Fruit fly (Drosophila melanogaster) whole organism, embryonic: Measurements from ENCODE around the gene CG13670.

Experiments used
- CG10321 ChIP-seq: fragments of 200-800 bp; sonication (Bioruptor generic); IDR thresholded peaks from 2 replicates; pipeline ENCODE4 v1.3.6; 2022; ENCODE audit warnings: missing biosample characterization, missing genetic modification characterization
- CG12071 ChIP-seq: fragments of 200-800 bp; sonication (Bioruptor generic); optimal IDR thresholded peaks from 3 replicates; lab custom pipeline; 2018; ENCODE audit warnings: missing biosample characterization, mild to moderate bottlenecking, missing genetic modification characterization
- CG12299 ChIP-seq: fragments of 200-800 bp; sonication (Bioruptor generic); optimal IDR thresholded peaks from 2 replicates; lab custom pipeline; 2018; ENCODE audit warnings: missing biosample characterization, mild to moderate bottlenecking, missing genetic modification characterization
- CG1233 ChIP-seq: fragments of 200-800 bp; sonication (Bioruptor generic); optimal IDR thresholded peaks from 4 replicates; lab custom pipeline; 2018; ENCODE audit warnings: missing biosample characterization, mild to moderate bottlenecking, missing genetic modification characterization
- CG13123 ChIP-seq: fragments of 200-800 bp; sonication (Bioruptor generic); optimal IDR thresholded peaks from 2 replicates; lab custom pipeline; 2016; ENCODE audit warnings: missing biosample characterization, missing genetic modification characterization
- CG13775 ChIP-seq: fragments of 200-800 bp; sonication (Bioruptor generic); optimal IDR thresholded peaks from 3 replicates; lab custom pipeline; 2017; ENCODE audit warnings: missing biosample characterization, mild to moderate bottlenecking, missing genetic modification characterization
- CG1647 ChIP-seq: fragments of 200-800 bp; sonication (Bioruptor generic); optimal IDR thresholded peaks from 3 replicates; lab custom pipeline; 2016; ENCODE audit warnings: missing biosample characterization, missing genetic modification characterization
- CG16863 ChIP-seq: fragments of 200-800 bp; sonication (Bioruptor generic); optimal IDR thresholded peaks from 3 replicates; lab custom pipeline; 2016; ENCODE audit warnings: missing biosample characterization, missing genetic modification characterization
- CG17186 ChIP-seq: fragments of 200-800 bp; sonication (Bioruptor generic); optimal IDR thresholded peaks from 3 replicates; lab custom pipeline; 2017; ENCODE audit warnings: missing biosample characterization, missing genetic modification reagents, missing genetic modification characterization
- CG17612 ChIP-seq: fragments of 200-800 bp; sonication (Bioruptor generic); IDR thresholded peaks from 2 replicates; pipeline ENCODE4 v1.3.6; 2022; ENCODE audit warnings: missing biosample characterization, missing genetic modification characterization
- CG2116 ChIP-seq: fragments of 200-800 bp; sonication (Bioruptor generic); optimal IDR thresholded peaks from 3 replicates; lab custom pipeline; 2018; ENCODE audit warnings: missing biosample characterization, mild to moderate bottlenecking, missing genetic modification characterization
- CG2120 ChIP-seq: fragments of 200-800 bp; sonication (Bioruptor generic); optimal IDR thresholded peaks from 3 replicates; lab custom pipeline; 2016; ENCODE audit warnings: missing biosample characterization, missing genetic modification characterization
- CG2129 ChIP-seq: fragments of 200-800 bp; sonication (Bioruptor generic); IDR thresholded peaks from 2 replicates; pipeline ENCODE4 v1.3.6; 2022; ENCODE audit warnings: missing biosample characterization, missing genetic modification characterization; ENCODE audit not compliant: partially characterized antibody
- CG30431 ChIP-seq: fragments of 200-800 bp; sonication (Bioruptor generic); optimal IDR thresholded peaks from 2 replicates; lab custom pipeline; 2017; ENCODE audit warnings: missing biosample characterization, missing genetic modification characterization
- CG3065 ChIP-seq: fragments of 200-800 bp; sonication (Bioruptor generic); optimal IDR thresholded peaks from 2 replicates; lab custom pipeline; 2016; ENCODE audit warnings: missing biosample characterization, missing genetic modification characterization
- CG31441 ChIP-seq: fragments of 200-800 bp; sonication (Bioruptor generic); IDR thresholded peaks from 2 replicates; pipeline ENCODE4 v1.3.6; 2022; ENCODE audit warnings: missing biosample characterization, missing genetic modification characterization
- CG3838 ChIP-seq: fragments of 200-800 bp; sonication (Bioruptor generic); optimal IDR thresholded peaks from 3 replicates; lab custom pipeline; 2016; ENCODE audit warnings: missing biosample characterization, missing genetic modification characterization
- CG6854 ChIP-seq: fragments of 200-800 bp; sonication (Bioruptor generic); optimal IDR thresholded peaks from 3 replicates; lab custom pipeline; 2017; ENCODE audit warnings: missing biosample characterization, mild to moderate bottlenecking, missing genetic modification characterization
- CG7963 ChIP-seq: fragments of 200-800 bp; sonication (Bioruptor generic); IDR thresholded peaks from 3 replicates; pipeline ENCODE4 v1.3.6; 2022; ENCODE audit warnings: missing biosample characterization, missing genetic modification characterization; ENCODE audit not compliant: partially characterized antibody
- CG9932 ChIP-seq: fragments of 200-800 bp; sonication (Bioruptor generic); IDR thresholded peaks from 2 replicates; pipeline ENCODE4 v1.3.6; 2022; ENCODE audit warnings: missing biosample characterization, missing genetic modification characterization
- Dbx ChIP-seq: fragments of 200-800 bp; sonication (Bioruptor generic); IDR thresholded peaks from 3 replicates; pipeline ENCODE4 v1.3.6; 2022; ENCODE audit warnings: missing biosample characterization, missing genetic modification characterization
- Deaf1 ChIP-seq: fragments of 200-800 bp; optimal IDR thresholded peaks from 3 replicates; lab custom pipeline; 2019; ENCODE audit warnings: missing biosample characterization, mild to moderate bottlenecking, missing genetic modification characterization, moderate library complexity
- Doc3 ChIP-seq: fragments of 200-800 bp; sonication (Bioruptor generic); IDR thresholded peaks from 3 replicates; pipeline ENCODE4 v1.3.6; 2022; ENCODE audit warnings: missing biosample characterization, missing genetic modification characterization; ENCODE audit not compliant: partially characterized antibody
- E2f1 ChIP-seq: fragments of 200-800 bp; sonication (Bioruptor generic); IDR thresholded peaks from 2 replicates; pipeline ENCODE4 v1.3.6; 2022; ENCODE audit warnings: missing biosample characterization, missing genetic modification characterization
- Fer2 ChIP-seq: fragments of 200-800 bp; sonication (Bioruptor generic); optimal IDR thresholded peaks from 2 replicates; lab custom pipeline; 2018; ENCODE audit warnings: missing biosample characterization, mild to moderate bottlenecking, missing genetic modification characterization, moderate library complexity
- Hand ChIP-seq: fragments of 200-800 bp; sonication (Bioruptor generic); optimal IDR thresholded peaks from 2 replicates; lab custom pipeline; 2017; ENCODE audit warnings: mild to moderate bottlenecking, missing biosample characterization, missing genetic modification reagents, missing genetic modification characterization
- Lpt ChIP-seq: fragments of >200 bp; optimal IDR thresholded peaks from 2 replicates; lab custom pipeline; 2018; ENCODE audit warnings: missing biosample characterization, missing genetic modification characterization
- Mrtf ChIP-seq: fragments of 200-800 bp; sonication (Bioruptor generic); IDR thresholded peaks from 3 replicates; pipeline ENCODE4 v1.3.6; 2022; ENCODE audit warnings: missing biosample characterization, missing genetic modification characterization
- Opbp ChIP-seq: fragments of 200-800 bp; sonication (Bioruptor generic); IDR thresholded peaks from 3 replicates; pipeline ENCODE4 v1.3.6; 2022; ENCODE audit warnings: missing biosample characterization, missing genetic modification characterization; ENCODE audit not compliant: partially characterized antibody
- Scr ChIP-seq: fragments of 200-800 bp; sonication (Bioruptor generic); IDR thresholded peaks from 2 replicates; pipeline ENCODE4 v1.3.6; 2022; ENCODE audit warnings: missing biosample characterization, missing genetic modification characterization; ENCODE audit not compliant: partially characterized antibody
- Ssrp ChIP-seq: fragments of 200-800 bp; sonication (Bioruptor generic); optimal IDR thresholded peaks from 2 replicates; lab custom pipeline; 2018; ENCODE audit warnings: missing biosample characterization, mild to moderate bottlenecking, missing genetic modification characterization, moderate library complexity
- aop ChIP-seq: fragments of 200-800 bp; sonication (Bioruptor generic); IDR thresholded peaks from 2 replicates; pipeline ENCODE4 v1.3.6; 2022; ENCODE audit warnings: missing biosample characterization, missing genetic modification characterization
- ase ChIP-seq: fragments of 200-800 bp; sonication (Bioruptor generic); IDR thresholded peaks from 3 replicates; pipeline ENCODE4 v1.3.6; 2022; ENCODE audit warnings: missing biosample characterization, missing genetic modification characterization
- ash1 ChIP-seq: fragments of 200-800 bp; sonication (Bioruptor generic); optimal IDR thresholded peaks from 2 replicates; lab custom pipeline; 2018; ENCODE audit warnings: missing biosample characterization, mild to moderate bottlenecking, missing genetic modification characterization
- corto ChIP-seq: fragments of 200-800 bp; sonication (Bioruptor generic); optimal IDR thresholded peaks from 2 replicates; lab custom pipeline; 2016; ENCODE audit warnings: missing biosample characterization, mild to moderate bottlenecking, missing genetic modification characterization, moderate library complexity
- da ChIP-seq: fragments of 200-800 bp; sonication (Bioruptor generic); optimal IDR thresholded peaks from 2 replicates; lab custom pipeline; 2016; ENCODE audit warnings: missing biosample characterization, missing genetic modification characterization
- emc ChIP-seq: fragments of 200-800 bp; sonication (Bioruptor generic); optimal IDR thresholded peaks from 2 replicates; lab custom pipeline; 2016; ENCODE audit warnings: missing biosample characterization, missing genetic modification characterization
- gce ChIP-seq: fragments of 200-800 bp; sonication (Bioruptor generic); IDR thresholded peaks from 3 replicates; pipeline ENCODE4 v1.3.6; 2022; ENCODE audit warnings: missing biosample characterization, missing genetic modification characterization
- lmd ChIP-seq: fragments of 200-800 bp; sonication (Bioruptor generic); IDR thresholded peaks from 2 replicates; pipeline ENCODE4 v1.3.6; 2022; ENCODE audit warnings: missing biosample characterization, missing genetic modification characterization
- nom ChIP-seq: fragments of 200-800 bp; sonication (Bioruptor generic); optimal IDR thresholded peaks from 2 replicates; lab custom pipeline; 2017; ENCODE audit warnings: missing biosample characterization, missing genetic modification characterization, mild to moderate bottlenecking, moderate library complexity, missing genetic modification reagents
- onecut ChIP-seq: fragments of 200-800 bp; sonication (Bioruptor generic); IDR thresholded peaks from 2 replicates; pipeline ENCODE4 v1.3.6; 2022; ENCODE audit warnings: missing biosample characterization, missing genetic modification characterization
- row ChIP-seq: fragments of 200-800 bp; sonication (Bioruptor generic); IDR thresholded peaks from 3 replicates; pipeline ENCODE4 v1.3.6; 2022; ENCODE audit warnings: missing biosample characterization, missing genetic modification characterization
- sens-2 ChIP-seq: fragments of 200-800 bp; sonication (Bioruptor generic); IDR thresholded peaks from 2 replicates; pipeline ENCODE4 v1.3.6; 2022; ENCODE audit warnings: missing biosample characterization, missing genetic modification characterization
- sim ChIP-seq: fragments of 200-800 bp; sonication (Bioruptor generic); IDR thresholded peaks from 2 replicates; pipeline ENCODE4 v1.3.6; 2022; ENCODE audit warnings: missing biosample characterization, missing genetic modification characterization
- sr ChIP-seq: fragments of 200-800 bp; sonication (Bioruptor generic); IDR thresholded peaks from 3 replicates; pipeline ENCODE4 v1.3.6; 2022; ENCODE audit warnings: missing biosample characterization, missing genetic modification characterization
- tin ChIP-seq: fragments of 200-800 bp; sonication (Bioruptor generic); optimal IDR thresholded peaks from 3 replicates; lab custom pipeline; 2016; ENCODE audit warnings: missing biosample characterization, missing genetic modification characterization
- tna ChIP-seq: fragments of 200-800 bp; sonication (Bioruptor generic); IDR thresholded peaks from 2 replicates; pipeline ENCODE4 v1.3.6; 2022; ENCODE audit warnings: missing biosample characterization, missing genetic modification characterization; ENCODE audit not compliant: partially characterized antibody
- zf30C ChIP-seq: fragments of 200-800 bp; sonication (Bioruptor generic); optimal IDR thresholded peaks from 3 replicates; lab custom pipeline; 2018; ENCODE audit warnings: missing biosample characterization, mild to moderate bottlenecking, missing genetic modification characterization
- zfh2 ChIP-seq: fragments of 200-800 bp; sonication (Bioruptor generic); optimal IDR thresholded peaks from 2 replicates; lab custom pipeline; 2016; ENCODE audit warnings: missing biosample characterization, missing genetic modification characterization

The CG13670 gene

DNA sequence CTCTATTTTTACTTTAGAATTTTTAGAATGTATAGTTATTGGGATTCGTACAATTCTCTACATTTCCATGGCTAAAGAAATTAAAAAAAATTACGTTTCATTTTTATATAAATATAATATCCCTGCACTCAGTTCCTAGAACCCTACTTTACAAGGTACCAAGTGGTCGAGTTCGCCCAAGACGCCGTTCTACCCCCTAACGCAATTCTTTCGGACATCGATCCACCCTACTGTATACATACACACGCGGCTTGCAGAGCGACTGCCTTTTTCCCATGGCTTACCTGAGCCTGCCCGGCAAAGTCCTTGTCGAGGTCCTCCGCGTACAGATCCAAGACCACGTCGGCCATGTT is 5.8 kb upstream of the CG13670 start (continued):
- TF ChIP-seq CG2120, result peak; percentile 53
- TF ChIP-seq row (GFP tag; lab: Robert Waterston, UW), result peak; percentile 68
- TF ChIP-seq onecut, result peak; percentile 44
- peak; percentile 44 for TF ChIP-seq lmd (GFP tag; lab: Robert Waterston, UW)
- no peak for TF ChIP-seq CG3838 (GFP tag; lab: Kevin White, UChicago)
- no peak for TF ChIP-seq Opbp (GFP tag; lab: Robert Waterston, UW)
- TF ChIP-seq CG13775 (GFP tag; lab: Kevin White, UChicago), result peak; percentile 11

DNA sequence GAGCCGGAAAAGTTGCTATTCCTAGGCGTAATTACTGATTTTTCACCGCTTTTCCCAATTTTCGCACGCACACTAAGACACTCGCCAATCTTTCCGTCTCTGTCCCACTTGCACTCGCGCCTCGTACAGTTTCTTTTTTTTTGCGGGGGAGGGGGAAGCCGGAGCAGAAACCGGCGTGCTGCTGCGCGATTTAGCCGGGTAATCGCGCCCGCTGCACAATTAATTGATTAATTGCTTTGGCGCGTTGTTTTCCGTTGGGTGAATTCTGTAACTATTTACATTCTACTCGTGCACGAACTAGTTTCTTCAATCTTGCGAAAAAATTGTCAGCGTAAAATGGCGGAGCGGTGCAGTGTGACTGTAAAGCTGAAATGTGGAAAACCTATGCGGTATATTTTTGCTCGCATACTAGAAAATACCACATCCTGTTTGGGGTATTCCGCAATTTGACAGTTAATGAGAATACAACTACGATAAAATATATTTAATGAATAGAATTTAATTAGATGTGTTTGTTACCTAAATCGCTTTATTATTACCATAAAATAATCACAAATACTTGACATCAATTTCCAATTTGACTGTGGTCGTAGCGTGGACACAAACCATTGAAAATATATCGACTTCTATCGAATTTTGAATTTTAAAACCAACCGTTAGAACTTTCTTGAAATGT is 5.3 kb upstream of the CG13670 start, which contains the start of gene Cpsf6:
Cpsf6 (minus strand) TSS at position 362 of the 676 bp plus-strand sequence.
- TF ChIP-seq CG17186 (GFP tag; lab: Kevin White, UChicago) (peak; percentile 54), sim (GFP tag; lab: Robert Waterston, UW) (no peak), Scr (GFP tag; lab: Robert Waterston, UW) (no peak; the same call in 1 of the 2 replicates), zf30C (GFP tag; lab: Kevin White, UChicago) (no peak), sr (GFP tag; lab: Robert Waterston, UW) (0 out of 3 replicates have a peak, but pooled peaks have one; percentile 2), ase (GFP tag; lab: Robert Waterston, UW) (peak; percentile 63; the same call in 2 of the 3 replicates), aop (GFP tag; lab: Robert Waterston, UW) (no peak), CG13123 (GFP tag; lab: Kevin White, UChicago) (no peak), CG17612 (GFP tag; lab: Robert Waterston, UW) (no peak), CG31441 (GFP tag; lab: Robert Waterston, UW) (peak; percentile 61), Doc3 (GFP tag; lab: Robert Waterston, UW) (no peak), da (GFP tag; lab: Kevin White, UChicago) (no peak), gce (GFP tag; lab: Robert Waterston, UW) (0 out of 3 replicates have a peak, but pooled peaks have one; percentile 19), Deaf1 (tag; lab: Kevin White, UChicago) (peak; percentile 19), CG16863 (peak; percentile 17), Mrtf (GFP tag; lab: Robert Waterston, UW) (no peak; the same call in 2 of the 3 replicates), Dbx (GFP tag; lab: Robert Waterston, UW) (0 out of 3 replicates have a peak, but pooled peaks have one; percentile 51), Ssrp (tag; lab: Kevin White, UChicago) (peak; percentile 56), nom (peak; percentile 50), CG7963 (GFP tag; lab: Robert Waterston, UW) (no peak), tna (no peak), tin (GFP tag; lab: Kevin White, UChicago) (peak; percentile 63), CG12299 (peak; percentile 41), CG2129 (GFP tag; lab: Robert Waterston, UW) (no peak), CG12071 (GFP tag; lab: Kevin White, UChicago) (no peak), zfh2 (GFP tag; lab: Kevin White, UChicago) (peak; percentile 33), emc (GFP tag; lab: Kevin White, UChicago) (no peak), CG3065 (GFP tag; lab: Kevin White, UChicago) (peak; percentile 1), E2f1 (GFP tag; lab: Robert Waterston, UW) (peak; percentile 20; the same call in 1 of the 2 replicates), corto (no peak), CG6854 (GFP tag; lab: Kevin White, UChicago) (no peak), Fer2 (peak; percentile 27), Hand (GFP tag; lab: Kevin White, UChicago) (no peak), CG30431 (no peak), sens-2 (GFP tag; lab: Robert Waterston, UW) (peak; percentile 68), CG1233 (GFP tag; lab: Kevin White, UChicago) (peak; percentile 33), CG9932 (GFP tag; lab: Robert Waterston, UW) (peak; percentile 70), ash1 (GFP tag; lab: Kevin White, UChicago) (no peak), CG10321 (GFP tag; lab: Robert Waterston, UW) (no peak), CG1647 (GFP tag; lab: Kevin White, UChicago) (no peak), CG2116 (GFP tag; lab: Kevin White, UChicago) (peak; percentile 82), Lpt (GFP tag; lab: Kevin White, UChicago) (no peak)
